Worm (Caenorhabditis elegans): ENCODE results near the gene tbc-12.

DNA sequence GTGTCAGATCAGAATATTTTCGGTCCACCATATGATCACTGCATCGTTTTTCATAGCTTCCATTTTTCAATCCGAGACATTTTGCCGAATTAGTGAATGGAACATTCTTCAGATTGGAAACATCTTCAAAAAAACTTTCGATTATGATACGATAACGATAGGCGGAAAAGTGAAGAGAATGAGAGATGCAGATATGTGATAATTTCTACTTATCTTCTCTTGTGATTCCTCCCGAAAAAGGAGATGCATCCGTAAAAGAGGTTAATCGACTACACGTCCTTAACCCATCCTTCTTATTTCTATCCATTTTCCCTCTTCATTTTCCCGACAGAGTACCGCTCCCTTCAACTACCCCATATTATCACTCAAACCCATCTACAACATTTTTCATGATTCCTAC, 49.2 kb downstream of the tbc-12 start, which contains the start of gene K02E10.4:
- TF ChIP-seq mep-1 (tag; optimal IDR thresholded peaks at IDR 0.05) (no peak), aha-1 (tag) (no peak), ceh-28 (tag; optimal IDR thresholded peaks at IDR 0.05) (no peak), snpc-4 (tag; optimal IDR thresholded peaks at IDR 0.05) (no peak), unc-62 (GFP tag; optimal IDR thresholded peaks at IDR 0.05 in 1 of 2) (no peak), unc-62 (tag; optimal IDR thresholded peaks at IDR 0.05) (no peak)
